Worm (Caenorhabditis elegans) whole organism, L4/young adult: ENCODE results near the gene F35C5.3.

ENCODE experiments used
- W03F9.2 ChIP-seq: fragments of 150-350 bp; optimal IDR thresholded peaks from 2 replicates; lab custom pipeline; 2014; ENCODE audit warnings: missing biosample characterization, missing genetic modification characterization
- him-1 ChIP-seq: sonication (generic microtip); optimal IDR thresholded peaks from 2 replicates; lab custom pipeline; 2016; ENCODE audit warnings: missing genotype, missing genetic modification reagents, missing genetic modification characterization, missing compliant biosample characterization

DNA sequence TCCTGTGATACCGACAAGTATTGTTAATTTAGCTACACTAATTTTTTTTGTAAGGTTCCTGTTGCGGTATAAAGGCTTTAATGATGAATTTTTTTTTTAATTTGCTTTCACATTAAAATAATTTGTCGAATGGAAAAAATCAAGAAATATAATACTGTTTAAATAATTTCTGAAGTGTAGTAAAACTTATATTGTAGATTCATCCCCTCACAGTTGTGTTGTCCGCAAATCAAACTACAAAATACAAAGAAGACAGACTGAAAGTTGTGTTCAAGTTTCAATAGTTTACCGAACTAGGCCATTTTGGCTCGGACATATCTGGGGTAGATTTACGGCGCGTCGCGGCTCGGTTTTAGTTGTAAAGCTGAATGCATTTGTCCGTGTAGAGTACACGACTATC lies 8.8 kb downstream of the F35C5.3 start:
- TF ChIP-seq him-1 (no peak), W03F9.2 (tag; lab: Kevin White, UChicago) (no peak)
